Worm (Caenorhabditis elegans): ENCODE results near the gene ucp-4.

DNA sequence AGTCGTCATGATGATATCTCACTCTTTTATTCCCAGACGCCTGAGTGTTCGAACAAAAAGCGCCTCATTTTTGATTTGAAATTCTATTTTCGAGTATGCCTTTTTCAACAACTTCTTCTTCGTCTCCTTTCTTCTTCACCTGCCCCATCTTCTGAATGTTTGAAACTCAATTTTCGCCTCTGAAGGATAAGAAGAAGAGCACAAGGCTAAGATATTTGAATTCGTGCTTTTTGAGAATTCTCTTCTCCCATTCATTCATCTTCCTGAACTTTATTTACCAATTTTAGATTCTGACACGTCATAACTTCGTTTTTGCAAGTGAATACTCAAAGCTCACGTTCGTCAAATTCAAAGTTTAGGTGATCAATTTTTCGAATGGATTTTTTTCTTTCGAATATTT is 17.1 kb upstream of the ucp-4 start:
- no peak for TF ChIP-seq nhr-77 (tag; optimal IDR thresholded peaks at IDR 0.05)
- no peak for TF ChIP-seq zag-1 (tag; optimal IDR thresholded peaks at IDR 0.05)
- TF ChIP-seq ztf-4 (tag; optimal IDR thresholded peaks at IDR 0.05): no peak
- no peak for TF ChIP-seq nhr-12 (tag; optimal IDR thresholded peaks at IDR 0.05)
- no peak for TF ChIP-seq ama-1 (optimal IDR thresholded peaks at IDR 0.05)
- no peak for TF ChIP-seq fos-1 (tag; optimal IDR thresholded peaks at IDR 0.05)
- no peak for TF ChIP-seq egl-27 (tag; optimal IDR thresholded peaks at IDR 0.05)
- no peak for TF ChIP-seq lin-39 (tag; optimal IDR thresholded peaks at IDR 0.05)
- TF ChIP-seq nhr-21 (tag; optimal IDR thresholded peaks at IDR 0.05): no peak
- no peak for TF ChIP-seq mdl-1 (tag; optimal IDR thresholded peaks at IDR 0.05)
- TF ChIP-seq nhr-11 (tag; optimal IDR thresholded peaks at IDR 0.05): no peak
- TF ChIP-seq ztf-11 (tag; optimal IDR thresholded peaks at IDR 0.05): no peak
- TF ChIP-seq nhr-25 (tag; optimal IDR thresholded peaks at IDR 0.05): no peak
- TF ChIP-seq ztf-1 (GFP tag; conservative IDR thresholded peaks at IDR 0.05): no peak

Measured in whole organism, L2 larva.